Worm (Caenorhabditis elegans) whole organism, young adult: ENCODE results near the gene glb-20.

Experiments used
- Y53G8AR.9 ChIP-seq: fragments of 200-800 bp; sonication (Bioruptor generic); conservative IDR thresholded peaks from 2 replicates; pipeline ENCODE4 v1.3.6; 2022; ENCODE audit warnings: missing genetic modification reagents, missing genetic modification characterization, missing compliant biosample characterization
- atf-7 ChIP-seq: sonication (generic microtip); optimal IDR thresholded peaks from 2 replicates; lab custom pipeline; 2017; ENCODE audit warnings: mild to moderate bottlenecking, missing genetic modification characterization, missing compliant biosample characterization
- ceh-79 ChIP-seq: sonication (generic microtip); optimal IDR thresholded peaks from 2 replicates; lab custom pipeline; 2017; ENCODE audit warnings: mild to moderate bottlenecking, missing genetic modification characterization, missing compliant biosample characterization
- ets-4 ChIP-seq: fragments of 200-800 bp; sonication (Bioruptor generic); optimal IDR thresholded peaks from 2 replicates; lab custom pipeline; 2018; ENCODE audit warnings: mild to moderate bottlenecking, missing genetic modification characterization, missing compliant biosample characterization
- rec-8 ChIP-seq, 2 experiments: sonication (generic microtip); optimal IDR thresholded peaks; 2 replicates each; lab custom pipeline; 2016; ENCODE audit warnings: mild to moderate bottlenecking in 2 of 2, missing genetic modification characterization in 2 of 2, missing genetic modification reagents in 2 of 2, missing genotype in 2 of 2, missing biosample characterization in 1 of 2, missing compliant biosample characterization in 1 of 2, moderate library complexity in 1 of 2
- snpc-4 ChIP-seq, 5 experiments: fragments of 150-350 bp in 1 of 5; sonication (generic microtip) in 4 of 5; optimal IDR thresholded peaks; 2 replicates each; lab custom pipeline; 2014 to 2018; ENCODE audit warnings: missing genetic modification characterization in 5 of 5, missing biosample characterization in 3 of 5, antibody characterized with exemption in 2 of 5, mild to moderate bottlenecking in 2 of 5, missing compliant biosample characterization in 2 of 5, missing genotype in 2 of 5, moderate library complexity in 2 of 5, missing genetic modification reagents in 1 of 5

ce11 chrX:13591175-13591574 lies 35.2 kb upstream of the glb-20 start, which contains the start of gene col-44:
- TF ChIP-seq atf-7 (tag; lab: Kevin White, UChicago) (no peak), ets-4 (no peak), Y53G8AR.9 (GFP tag; lab: Robert Waterston, UW) (no peak), snpc-4 (GFP tag; optimal IDR thresholded peaks at IDR 0.05; lab: Kevin White, UChicago) (no peak), snpc-4 (tag; optimal IDR thresholded peaks at IDR 0.05; lab: Kevin White, UChicago) (no peak), rec-8 (tag; optimal IDR thresholded peaks at IDR 0.05; lab: Kevin White, UChicago) (no peak), ceh-79 (no peak)
